Fruit fly (Drosophila melanogaster) whole organism, wandering third instar larva: Measurements from ENCODE around the gene Fbw5.
A peak's percentile ranks its signal among the peaks of the same experiment; 100 is the strongest.

Experiments
- Abd-B ChIP-seq: fragments of >200 bp; optimal IDR thresholded peaks from 2 replicates; lab custom pipeline; 2017; ENCODE audit warnings: missing biosample characterization, missing genetic modification characterization
- CG32264 ChIP-seq: fragments of 200-800 bp; sonication (Bioruptor generic); optimal IDR thresholded peaks from 2 replicates; lab custom pipeline; 2016; ENCODE audit warnings: missing biosample characterization, missing genetic modification characterization
- CG9705 ChIP-seq: fragments of 200-800 bp; sonication (Bioruptor generic); optimal IDR thresholded peaks from 2 replicates; lab custom pipeline; 2018; ENCODE audit warnings: missing biosample characterization, mild to moderate bottlenecking, missing genetic modification characterization
- CrebA ChIP-seq: fragments of 200-800 bp; sonication (Bioruptor generic); optimal IDR thresholded peaks from 2 replicates; lab custom pipeline; 2016; ENCODE audit warnings: missing biosample characterization, mild to moderate bottlenecking, missing genetic modification characterization, borderline replicate concordance
- Dfd ChIP-seq: fragments of >200 bp; optimal IDR thresholded peaks from 2 replicates; lab custom pipeline; 2017; ENCODE audit warnings: missing biosample characterization, missing genetic modification characterization
- Dif ChIP-seq: fragments of 200-275, 200-300 bp; sonication (Bioruptor generic); optimal IDR thresholded peaks from 2 replicates; lab custom pipeline; 2018; ENCODE audit warnings: missing biosample characterization, missing genetic modification characterization; ENCODE audit not compliant: partially characterized antibody
- GATAd ChIP-seq: sonication (Bioruptor generic); optimal IDR thresholded peaks from 2 replicates; lab custom pipeline; 2016; ENCODE audit warnings: missing biosample characterization, missing genetic modification characterization
- HLH106 ChIP-seq: fragments of 200-800 bp; optimal IDR thresholded peaks from 3 replicates; lab custom pipeline; 2019; ENCODE audit warnings: missing biosample characterization, mild to moderate bottlenecking, missing genetic modification characterization, moderate library complexity
- Hnf4 ChIP-seq: fragments of 200-800 bp; sonication (Bioruptor generic); optimal IDR thresholded peaks from 2 replicates; lab custom pipeline; 2016; ENCODE audit warnings: missing biosample characterization, mild to moderate bottlenecking, missing genetic modification characterization
- Hr78 ChIP-seq: fragments of >200 bp; optimal IDR thresholded peaks from 2 replicates; lab custom pipeline; 2017; ENCODE audit warnings: missing biosample characterization, missing genetic modification characterization
- Hr83 ChIP-seq: fragments of 200-300 bp; sonication (Bioruptor generic); optimal IDR thresholded peaks from 2 replicates; lab custom pipeline; 2016; ENCODE audit warnings: missing biosample characterization, mild to moderate bottlenecking, missing genetic modification characterization, moderate library complexity; ENCODE audit not compliant: poor library complexity, severe bottlenecking
- Jra ChIP-seq: sonication (Bioruptor generic); optimal IDR thresholded peaks from 2 replicates; lab custom pipeline; 2016; ENCODE audit warnings: missing biosample characterization, missing genetic modification characterization
- Mio ChIP-seq: sonication (Bioruptor generic); optimal IDR thresholded peaks from 2 replicates; lab custom pipeline; 2016; ENCODE audit warnings: missing biosample characterization, missing genetic modification characterization
- Myc ChIP-seq: fragments of >200 bp; optimal IDR thresholded peaks from 2 replicates; lab custom pipeline; 2017
- N ChIP-seq: fragments of >200 bp; optimal IDR thresholded peaks from 2 replicates; lab custom pipeline; 2018; ENCODE audit warnings: missing biosample characterization, missing external identifiers, missing genetic modification characterization
- OdsH ChIP-seq: fragments of 200-800 bp; sonication (Bioruptor generic); optimal IDR thresholded peaks from 2 replicates; lab custom pipeline; 2016; ENCODE audit warnings: missing biosample characterization, mild to moderate bottlenecking, missing genetic modification characterization
- Rel ChIP-seq, 2 experiments: fragments of 200-800 bp; sonication (Bioruptor generic) in 1 of 2; optimal IDR thresholded peaks; 2 replicates in 1 of 2; 3 replicates in 1 of 2; lab custom pipeline; 2016 to 2019; ENCODE audit warnings: mild to moderate bottlenecking in 2 of 2, missing biosample characterization in 2 of 2, missing genetic modification characterization in 2 of 2, moderate library complexity in 1 of 2
- Sp1 ChIP-seq: fragments of 200-800 bp; sonication (Bioruptor generic); optimal IDR thresholded peaks from 3 replicates; lab custom pipeline; 2019; ENCODE audit warnings: missing biosample characterization, mild to moderate bottlenecking, missing genetic modification characterization, moderate library complexity
- Vsx2 ChIP-seq: fragments of 200-300, 225-300 bp; sonication (Bioruptor generic); optimal IDR thresholded peaks from 2 replicates; lab custom pipeline; 2018; ENCODE audit warnings: missing biosample characterization, missing genetic modification characterization; ENCODE audit not compliant: partially characterized antibody
- br ChIP-seq: fragments of 200-800 bp; sonication (Bioruptor generic); optimal IDR thresholded peaks from 2 replicates; lab custom pipeline; 2016; ENCODE audit warnings: missing biosample characterization, missing genetic modification characterization
- brk ChIP-seq: fragments of 200-800 bp; sonication (Bioruptor generic); optimal IDR thresholded peaks from 2 replicates; lab custom pipeline; 2016; ENCODE audit warnings: missing biosample characterization, mild to moderate bottlenecking, missing genetic modification characterization
- dl ChIP-seq, 2 experiments: fragments of 175-275, 200-275 bp in 1 of 2; fragments of 200-275 bp in 1 of 2; sonication (Bioruptor generic); optimal IDR thresholded peaks; lab custom pipeline; 2018; ENCODE audit warnings: mild to moderate bottlenecking in 2 of 2, missing biosample characterization in 2 of 2, missing genetic modification characterization in 2 of 2, moderate library complexity in 2 of 2; ENCODE audit not compliant: partially characterized antibody in 2 of 2, insufficient read depth in 1 of 2
- dmrt93B ChIP-seq: fragments of 200-800 bp; sonication (Bioruptor generic); optimal IDR thresholded peaks from 2 replicates; lab custom pipeline; 2018; ENCODE audit warnings: missing biosample characterization, mild to moderate bottlenecking, missing genetic modification characterization
- dsf ChIP-seq: sonication (Bioruptor generic); optimal IDR thresholded peaks from 2 replicates; lab custom pipeline; 2016; ENCODE audit warnings: missing biosample characterization, missing genetic modification characterization, borderline replicate concordance
- ey ChIP-seq: fragments of 200-800 bp; sonication (Bioruptor generic); optimal IDR thresholded peaks from 2 replicates; lab custom pipeline; 2016; ENCODE audit warnings: missing biosample characterization, missing genetic modification characterization
- foxo ChIP-seq, 2 experiments: fragments of 200-800 bp; sonication (Bioruptor generic); optimal IDR thresholded peaks; 2 replicates in 1 of 2; 3 replicates in 1 of 2; lab custom pipeline; 2016 to 2017; ENCODE audit warnings: missing biosample characterization in 2 of 2, missing genetic modification characterization in 2 of 2
- fru ChIP-seq: fragments of 200-800 bp; sonication (Bioruptor generic); optimal IDR thresholded peaks from 3 replicates; lab custom pipeline; 2016; ENCODE audit warnings: missing biosample characterization, mild to moderate bottlenecking, missing genetic modification characterization
- h ChIP-seq: fragments of 200-800 bp; sonication (Bioruptor generic); optimal IDR thresholded peaks from 3 replicates; lab custom pipeline; 2016; ENCODE audit warnings: missing biosample characterization, mild to moderate bottlenecking, missing genetic modification characterization
- jim ChIP-seq: fragments of 175-275, 200-325 bp; sonication (Bioruptor generic); optimal IDR thresholded peaks from 2 replicates; lab custom pipeline; 2016; ENCODE audit warnings: missing biosample characterization, mild to moderate bottlenecking, missing genetic modification characterization
- lola ChIP-seq: fragments of >200 bp; optimal IDR thresholded peaks from 2 replicates; lab custom pipeline; 2017; ENCODE audit warnings: missing biosample characterization, missing genetic modification characterization
- pan ChIP-seq: fragments of >200 bp; optimal IDR thresholded peaks from 2 replicates; lab custom pipeline; 2017
- psq ChIP-seq: fragments of 200-800 bp; sonication (Bioruptor generic); optimal IDR thresholded peaks from 3 replicates; lab custom pipeline; 2017; ENCODE audit warnings: missing biosample characterization, mild to moderate bottlenecking, missing genetic modification characterization, moderate library complexity
- rgr ChIP-seq: fragments of 200-800 bp; sonication (Bioruptor generic); optimal IDR thresholded peaks from 3 replicates; lab custom pipeline; 2016; ENCODE audit warnings: missing biosample characterization, mild to moderate bottlenecking, missing genetic modification characterization
- sage ChIP-seq: fragments of 200-800 bp; sonication (Bioruptor generic); optimal IDR thresholded peaks from 2 replicates; lab custom pipeline; 2016; ENCODE audit warnings: missing biosample characterization, mild to moderate bottlenecking, missing genetic modification characterization
- sv ChIP-seq: fragments of 200-800 bp; sonication (Bioruptor generic); optimal IDR thresholded peaks from 3 replicates; lab custom pipeline; 2016; ENCODE audit warnings: missing biosample characterization, missing genetic modification characterization
- tai ChIP-seq: sonication (Bioruptor generic); optimal IDR thresholded peaks from 2 replicates; lab custom pipeline; 2016; ENCODE audit warnings: missing biosample characterization, missing genetic modification characterization
- usp ChIP-seq: fragments of >200 bp; optimal IDR thresholded peaks from 2 replicates; lab custom pipeline; 2017; ENCODE audit warnings: missing biosample characterization, missing genetic modification characterization
- woc ChIP-seq: sonication (Bioruptor generic); optimal IDR thresholded peaks from 2 replicates; lab custom pipeline; 2016; ENCODE audit warnings: missing biosample characterization, mild to moderate bottlenecking, missing genetic modification characterization

Gene Fbw5

DNA sequence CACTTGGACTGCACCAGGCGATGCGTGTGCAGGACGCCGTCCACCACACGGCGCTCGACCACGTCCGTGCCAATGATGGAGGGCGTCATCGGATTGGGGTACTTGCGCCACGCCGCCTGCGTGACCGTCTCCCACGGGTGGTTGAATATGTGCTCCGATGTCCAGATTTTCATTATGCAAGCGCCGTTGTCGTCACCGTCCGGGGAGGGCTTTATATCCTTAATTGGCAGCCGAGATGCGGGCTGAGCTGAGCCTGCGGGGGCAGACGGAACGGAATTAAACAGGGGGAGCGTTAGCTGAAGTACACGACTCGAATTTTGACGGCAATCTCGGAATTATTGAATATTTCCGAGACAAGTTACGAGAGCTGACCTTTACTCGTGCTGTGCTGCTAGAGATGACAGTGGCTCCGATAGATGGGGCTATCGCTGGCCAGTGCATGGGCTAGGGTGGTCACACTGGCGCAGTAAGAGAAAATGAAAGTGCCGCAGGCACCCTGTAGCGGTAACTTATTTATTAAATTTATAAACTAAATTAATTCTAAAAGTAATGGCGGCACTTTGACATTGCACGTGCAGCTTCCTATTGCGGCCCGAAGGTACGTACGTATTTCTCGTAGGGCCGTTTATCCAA lies 18.1 kb downstream of the Fbw5 start, which contains the start of gene IPIP:
TSS of gene IPIP (plus strand) at position 475 of the 633 bp plus-strand sequence.
- TF ChIP-seq Hnf4 (GFP tag; lab: Kevin White, UChicago): no peak
- TF ChIP-seq usp (GFP tag; lab: Kevin White, UChicago): no peak
- TF ChIP-seq foxo (GFP tag; optimal IDR thresholded peaks at IDR 0.05; lab: Kevin White, UChicago): peak in 1 of 2 experiments; percentile 36
- TF ChIP-seq ey (GFP tag; lab: Kevin White, UChicago): peak; percentile 9
- no peak for TF ChIP-seq Hr78 (GFP tag; lab: Kevin White, UChicago)
- no peak for TF ChIP-seq dsf (GFP tag; lab: Kevin White, UChicago)
- no peak for TF ChIP-seq jim (GFP tag; lab: Kevin White, UChicago)
- TF ChIP-seq Hr83 (GFP tag; lab: Kevin White, UChicago): peak; percentile 94
- TF ChIP-seq Myc (lab: Kevin White, UChicago): no peak
- TF ChIP-seq GATAd (GFP tag; lab: Kevin White, UChicago): no peak
- TF ChIP-seq Mio: no peak
- peak; percentile 17 for TF ChIP-seq CG9705 (GFP tag; lab: Kevin White, UChicago)
- TF ChIP-seq Abd-B (GFP tag; lab: Kevin White, UChicago): no peak
- TF ChIP-seq tai (GFP tag; lab: Kevin White, UChicago): no peak
- peak; percentile 69 for TF ChIP-seq h (GFP tag; lab: Kevin White, UChicago)
- no peak for TF ChIP-seq lola (GFP tag; lab: Kevin White, UChicago)
- TF ChIP-seq OdsH (GFP tag; lab: Kevin White, UChicago): peak; percentile 5
- TF ChIP-seq Dif (GFP tag; lab: Kevin White, UChicago): peak; percentile 2
- no peak for TF ChIP-seq Rel (GFP tag; optimal IDR thresholded peaks at IDR 0.05; lab: Kevin White, UChicago)
- peak; percentile 47 for TF ChIP-seq Rel (tag; optimal IDR thresholded peaks at IDR 0.05; lab: Kevin White, UChicago)
- no peak for TF ChIP-seq Jra
- no peak for TF ChIP-seq CrebA (GFP tag; lab: Kevin White, UChicago)
- TF ChIP-seq dl (GFP tag; optimal IDR thresholded peaks at IDR 0.05; lab: Kevin White, UChicago; ENCODE audit: insufficient read depth in 1 of 2, partially characterized antibody in 2 of 2): no peak
- TF ChIP-seq N (GFP tag; lab: Kevin White, UChicago): no peak
- TF ChIP-seq pan: no peak
- no peak for TF ChIP-seq brk
- TF ChIP-seq Sp1: peak; percentile 30
- peak; percentile 33 for TF ChIP-seq HLH106 (tag; lab: Kevin White, UChicago)
- no peak for TF ChIP-seq CG32264 (GFP tag; lab: Kevin White, UChicago)
- TF ChIP-seq sage (GFP tag; lab: Kevin White, UChicago): no peak
- no peak for TF ChIP-seq woc
- peak; percentile 60 for TF ChIP-seq rgr (GFP tag; lab: Kevin White, UChicago)
- TF ChIP-seq Dfd (GFP tag; lab: Kevin White, UChicago): no peak
- peak; percentile 65 for TF ChIP-seq fru (GFP tag; lab: Kevin White, UChicago)
- TF ChIP-seq sv (GFP tag; lab: Kevin White, UChicago): no peak
- TF ChIP-seq Vsx2 (GFP tag; lab: Kevin White, UChicago): no peak
- TF ChIP-seq br (GFP tag; lab: Kevin White, UChicago): peak; percentile 39
- TF ChIP-seq dmrt93B (GFP tag; lab: Kevin White, UChicago): no peak
- TF ChIP-seq psq: no peak
- TF ChIP-seq, all 38 proteins: peak for 13

dm6 chr2L:6046865-6047264 lies 18.9 kb downstream of the Fbw5 start:
- no peak for TF ChIP-seq sage (GFP tag; lab: Kevin White, UChicago)
- TF ChIP-seq OdsH (GFP tag; lab: Kevin White, UChicago): no peak
- no peak for TF ChIP-seq woc
- no peak for TF ChIP-seq lola (GFP tag; lab: Kevin White, UChicago)
- TF ChIP-seq N (GFP tag; lab: Kevin White, UChicago): no peak
- no peak for TF ChIP-seq fru (GFP tag; lab: Kevin White, UChicago)
